Fruit fly (Drosophila melanogaster) whole organism, embryonic: ENCODE measurements around the gene Gad1.
A peak's percentile ranks its signal among the peaks of the same experiment; 100 is the strongest.

ENCODE experiments used
- Antp ChIP-seq: fragments of 200-800 bp; sonication (Bioruptor generic); optimal IDR thresholded peaks from 3 replicates; lab custom pipeline; 2016; ENCODE audit warnings: missing biosample characterization, missing genetic modification characterization
- B-H2 ChIP-seq: fragments of 200-800 bp; sonication (Bioruptor generic); optimal IDR thresholded peaks from 2 replicates; lab custom pipeline; 2018; ENCODE audit warnings: missing biosample characterization, mild to moderate bottlenecking, missing genetic modification characterization
- CG11504 ChIP-seq: fragments of 200-800 bp; sonication (Bioruptor generic); optimal IDR thresholded peaks from 3 replicates; lab custom pipeline; 2019; ENCODE audit warnings: missing biosample characterization, mild to moderate bottlenecking, missing genetic modification characterization, moderate library complexity
- CG12071 ChIP-seq: fragments of 200-800 bp; sonication (Bioruptor generic); optimal IDR thresholded peaks from 3 replicates; lab custom pipeline; 2018; ENCODE audit warnings: missing biosample characterization, mild to moderate bottlenecking, missing genetic modification characterization
- CG12219 ChIP-seq: fragments of 200-800 bp; sonication (Bioruptor generic); optimal IDR thresholded peaks from 3 replicates; lab custom pipeline; 2018; ENCODE audit warnings: missing biosample characterization, mild to moderate bottlenecking, missing genetic modification characterization
- CG13424 ChIP-seq: fragments of 200-800 bp; sonication (Bioruptor generic); optimal IDR thresholded peaks from 2 replicates; lab custom pipeline; 2019; ENCODE audit warnings: missing biosample characterization, mild to moderate bottlenecking, missing genetic modification characterization, moderate library complexity
- CG14667 ChIP-seq: fragments of 200-800 bp; sonication (Bioruptor generic); IDR thresholded peaks from 2 replicates; pipeline ENCODE4 v1.3.6; 2022; ENCODE audit warnings: missing biosample characterization, missing genetic modification characterization
- CG1792 ChIP-seq: fragments of 200-800 bp; sonication (Bioruptor generic); optimal IDR thresholded peaks from 2 replicates; lab custom pipeline; 2016; ENCODE audit warnings: missing biosample characterization, missing genetic modification characterization
- CG18262 ChIP-seq: fragments of 200-800 bp; optimal IDR thresholded peaks from 3 replicates; lab custom pipeline; 2019; ENCODE audit warnings: missing biosample characterization, mild to moderate bottlenecking, missing genetic modification characterization, moderate library complexity
- CG1832 ChIP-seq: fragments of 200-800 bp; sonication (Bioruptor generic); optimal IDR thresholded peaks from 2 replicates; lab custom pipeline; 2017; ENCODE audit warnings: missing biosample characterization, mild to moderate bottlenecking, missing genetic modification characterization, inconsistent platforms
- CG43689 ChIP-seq: fragments of 200-800 bp; sonication (Bioruptor generic); IDR thresholded peaks from 2 replicates; pipeline ENCODE4 v1.3.6; 2022; ENCODE audit warnings: missing biosample characterization, missing genetic modification characterization
- CG6654 ChIP-seq: fragments of 200-800 bp; sonication (Bioruptor generic); optimal IDR thresholded peaks from 2 replicates; lab custom pipeline; 2017; ENCODE audit warnings: missing biosample characterization, mild to moderate bottlenecking, missing genetic modification characterization
- CG6689 ChIP-seq: fragments of 200-800 bp; sonication (Bioruptor generic); IDR thresholded peaks from 2 replicates; pipeline ENCODE4 v1.3.6; 2022; ENCODE audit warnings: missing biosample characterization, missing genetic modification characterization
- CG7786 ChIP-seq: fragments of 200-800 bp; sonication (Bioruptor generic); optimal IDR thresholded peaks from 2 replicates; lab custom pipeline; 2016; ENCODE audit warnings: missing biosample characterization, missing genetic modification characterization
- CG9437 ChIP-seq: fragments of 200-800 bp; sonication (Bioruptor generic); optimal IDR thresholded peaks from 2 replicates; lab custom pipeline; 2018; ENCODE audit warnings: missing biosample characterization, mild to moderate bottlenecking, missing genetic modification characterization
- CTCF ChIP-seq: fragments of 200-800 bp; sonication (Bioruptor generic); optimal IDR thresholded peaks from 2 replicates; lab custom pipeline; 2017; ENCODE audit warnings: missing biosample characterization, mild to moderate bottlenecking, missing genetic modification characterization, moderate library complexity
- Fer3 ChIP-seq: fragments of 200-800 bp; sonication (Bioruptor generic); optimal IDR thresholded peaks from 2 replicates; lab custom pipeline; 2018; ENCODE audit warnings: missing biosample characterization, mild to moderate bottlenecking, missing genetic modification characterization, moderate library complexity
- HLH54F ChIP-seq: fragments of 200-800 bp; sonication (Bioruptor generic); optimal IDR thresholded peaks from 3 replicates; lab custom pipeline; 2016; ENCODE audit warnings: missing biosample characterization, missing genetic modification characterization
- Hey ChIP-seq: fragments of 200-800 bp; sonication (Bioruptor generic); optimal IDR thresholded peaks from 3 replicates; lab custom pipeline; 2018; ENCODE audit warnings: missing biosample characterization, mild to moderate bottlenecking, missing genetic modification characterization
- HmgD ChIP-seq: fragments of 200-800 bp; sonication (Bioruptor generic); optimal IDR thresholded peaks from 3 replicates; lab custom pipeline; 2016; ENCODE audit warnings: missing biosample characterization, missing genetic modification characterization
- HmgZ ChIP-seq: fragments of 200-800 bp; sonication (Bioruptor generic); optimal IDR thresholded peaks from 2 replicates; lab custom pipeline; 2018; ENCODE audit warnings: missing biosample characterization, mild to moderate bottlenecking, missing genetic modification characterization
- Hmr ChIP-seq: fragments of 200-800 bp; sonication (Bioruptor generic); optimal IDR thresholded peaks from 3 replicates; lab custom pipeline; 2017; ENCODE audit warnings: mild to moderate bottlenecking, missing biosample characterization, missing genetic modification reagents, missing genetic modification characterization
- Lhr ChIP-seq: fragments of 200-800 bp; sonication (Bioruptor generic); optimal IDR thresholded peaks from 3 replicates; lab custom pipeline; 2017; ENCODE audit warnings: mild to moderate bottlenecking, missing biosample characterization, missing genetic modification reagents, missing genetic modification characterization
- Med ChIP-seq: fragments of 200-800 bp; sonication (Bioruptor generic); peaks from one replicate; lab custom pipeline; 2016; ENCODE audit warnings: missing biosample characterization, missing genetic modification characterization, mild to moderate bottlenecking, inconsistent platforms, moderate library complexity
- Nf-YA ChIP-seq: fragments of 200-800 bp; sonication (Bioruptor generic); IDR thresholded peaks from 2 replicates; pipeline ENCODE4 v1.3.6; 2022; ENCODE audit warnings: missing biosample characterization, missing genetic modification characterization
- Side ChIP-seq: fragments of 200-800 bp; sonication (Bioruptor generic); optimal IDR thresholded peaks from 2 replicates; lab custom pipeline; 2016; ENCODE audit warnings: missing biosample characterization, missing genetic modification characterization
- Sox102F ChIP-seq: fragments of 200-800 bp; sonication (Bioruptor generic); optimal IDR thresholded peaks from 2 replicates; lab custom pipeline; 2018; ENCODE audit warnings: missing biosample characterization, mild to moderate bottlenecking, missing genetic modification characterization, moderate library complexity
- Tbp ChIP-seq: fragments of >200 bp; optimal IDR thresholded peaks from 2 replicates; lab custom pipeline; 2018; ENCODE audit warnings: missing biosample characterization, missing genetic modification characterization
- Vsx1 ChIP-seq: fragments of 200-800 bp; sonication (Bioruptor generic); optimal IDR thresholded peaks from 2 replicates; lab custom pipeline; 2017; ENCODE audit warnings: missing biosample characterization, mild to moderate bottlenecking, missing genetic modification characterization, missing genetic modification reagents
- bsh ChIP-seq, 2 experiments: fragments of 200-800 bp; sonication (Bioruptor generic); optimal IDR thresholded peaks; 2 replicates each; lab custom pipeline; 2017 to 2018; ENCODE audit warnings: mild to moderate bottlenecking in 2 of 2, missing biosample characterization in 2 of 2, missing genetic modification characterization in 2 of 2, moderate library complexity in 1 of 2
- cad ChIP-seq: fragments of >200 bp; optimal IDR thresholded peaks from 2 replicates; lab custom pipeline; 2017; ENCODE audit warnings: missing biosample characterization, missing genetic modification characterization
- dysf ChIP-seq: fragments of 200-800 bp; sonication (Bioruptor generic); IDR thresholded peaks from 3 replicates; pipeline ENCODE4 v1.3.6; 2022; ENCODE audit warnings: missing biosample characterization, missing genetic modification characterization
- fd64A ChIP-seq: fragments of 200-800 bp; sonication (Bioruptor generic); optimal IDR thresholded peaks from 3 replicates; lab custom pipeline; 2018; ENCODE audit warnings: missing biosample characterization, mild to moderate bottlenecking, missing genetic modification characterization
- gcm ChIP-seq: fragments of 200-800 bp; sonication (Bioruptor generic); optimal IDR thresholded peaks from 2 replicates; lab custom pipeline; 2019; ENCODE audit warnings: missing biosample characterization, mild to moderate bottlenecking, missing genetic modification characterization, moderate library complexity
- hkb ChIP-seq, 2 experiments: fragments of 200-800 bp in 1 of 2; fragments of >200 bp in 1 of 2; sonication (Bioruptor generic) in 1 of 2; IDR thresholded peaks in 1 of 2; optimal IDR thresholded peaks in 1 of 2; 2 replicates each; pipeline versions ENCODE4 v1.3.6 to Lab custom; 2017 to 2022; ENCODE audit warnings: missing biosample characterization in 1 of 2, missing genetic modification characterization in 1 of 2
- jigr1 ChIP-seq: fragments of 200-800 bp; sonication (Bioruptor generic); IDR thresholded peaks from 3 replicates; pipeline ENCODE4 v1.3.6; 2022; ENCODE audit warnings: missing biosample characterization, missing genetic modification characterization
- kni ChIP-seq: fragments of 200-800 bp; sonication (Bioruptor generic); optimal IDR thresholded peaks from 3 replicates; lab custom pipeline; 2017; ENCODE audit warnings: mild to moderate bottlenecking, missing biosample characterization, missing genetic modification reagents, missing genetic modification characterization
- lbe ChIP-seq: fragments of 200-800 bp; sonication (Bioruptor generic); optimal IDR thresholded peaks from 2 replicates; lab custom pipeline; 2016; ENCODE audit warnings: missing biosample characterization, mild to moderate bottlenecking, missing genetic modification characterization
- lola ChIP-seq, 3 experiments: fragments of >200 bp in 2 of 3; fragments of 200-800 bp in 1 of 3; sonication (Bioruptor generic) in 1 of 3; optimal IDR thresholded peaks; 2 replicates each; lab custom pipeline; 2017 to 2019; ENCODE audit warnings: missing biosample characterization in 3 of 3, missing genetic modification characterization in 3 of 3, mild to moderate bottlenecking in 1 of 3, moderate library complexity in 1 of 3
- lov ChIP-seq, 2 experiments: fragments of 200-800 bp in 1 of 2; fragments of >200 bp in 1 of 2; sonication (Bioruptor generic) in 1 of 2; IDR thresholded peaks in 1 of 2; optimal IDR thresholded peaks in 1 of 2; 2 replicates in 1 of 2; 3 replicates in 1 of 2; pipeline versions ENCODE4 v1.3.6 to Lab custom; 2017 to 2022; ENCODE audit warnings: missing biosample characterization in 1 of 2, missing genetic modification characterization in 1 of 2
- p53 ChIP-seq: fragments of 200-800 bp; sonication (Bioruptor generic); optimal IDR thresholded peaks from 2 replicates; lab custom pipeline; 2016; ENCODE audit warnings: missing biosample characterization, missing genetic modification characterization
- pros ChIP-seq: fragments of 200-800 bp; sonication (Bioruptor generic); optimal IDR thresholded peaks from 3 replicates; lab custom pipeline; 2019; ENCODE audit warnings: missing biosample characterization, mild to moderate bottlenecking, missing genetic modification characterization, moderate library complexity
- seq ChIP-seq: fragments of 200-800 bp; sonication (Bioruptor generic); IDR thresholded peaks from 2 replicates; pipeline ENCODE4 v1.3.6; 2022; ENCODE audit warnings: missing biosample characterization, missing genetic modification characterization
- sisA ChIP-seq: fragments of 200-800 bp; sonication (Bioruptor generic); IDR thresholded peaks from 2 replicates; pipeline ENCODE4 v1.3.6; 2022; ENCODE audit warnings: missing biosample characterization, missing genetic modification characterization
- so ChIP-seq: fragments of 200-800 bp; sonication (Bioruptor generic); IDR thresholded peaks from 3 replicates; pipeline ENCODE4 v1.3.6; 2022; ENCODE audit warnings: missing biosample characterization, missing genetic modification characterization
- toy ChIP-seq: fragments of 200-800 bp; sonication (Bioruptor generic); IDR thresholded peaks from 2 replicates; pipeline ENCODE4 v1.3.6; 2022; ENCODE audit warnings: missing biosample characterization, missing genetic modification characterization
- trem ChIP-seq: fragments of 200-800 bp; optimal IDR thresholded peaks from 3 replicates; lab custom pipeline; 2019; ENCODE audit warnings: missing biosample characterization, mild to moderate bottlenecking, missing genetic modification characterization, moderate library complexity
- yki ChIP-seq: fragments of >200 bp; optimal IDR thresholded peaks from 3 replicates; lab custom pipeline; 2018
- z ChIP-seq: fragments of 200-800 bp; sonication (Bioruptor generic); IDR thresholded peaks from 3 replicates; pipeline ENCODE4 v1.3.6; 2022; ENCODE audit warnings: missing biosample characterization, missing genetic modification characterization

The Gad1 gene

DNA sequence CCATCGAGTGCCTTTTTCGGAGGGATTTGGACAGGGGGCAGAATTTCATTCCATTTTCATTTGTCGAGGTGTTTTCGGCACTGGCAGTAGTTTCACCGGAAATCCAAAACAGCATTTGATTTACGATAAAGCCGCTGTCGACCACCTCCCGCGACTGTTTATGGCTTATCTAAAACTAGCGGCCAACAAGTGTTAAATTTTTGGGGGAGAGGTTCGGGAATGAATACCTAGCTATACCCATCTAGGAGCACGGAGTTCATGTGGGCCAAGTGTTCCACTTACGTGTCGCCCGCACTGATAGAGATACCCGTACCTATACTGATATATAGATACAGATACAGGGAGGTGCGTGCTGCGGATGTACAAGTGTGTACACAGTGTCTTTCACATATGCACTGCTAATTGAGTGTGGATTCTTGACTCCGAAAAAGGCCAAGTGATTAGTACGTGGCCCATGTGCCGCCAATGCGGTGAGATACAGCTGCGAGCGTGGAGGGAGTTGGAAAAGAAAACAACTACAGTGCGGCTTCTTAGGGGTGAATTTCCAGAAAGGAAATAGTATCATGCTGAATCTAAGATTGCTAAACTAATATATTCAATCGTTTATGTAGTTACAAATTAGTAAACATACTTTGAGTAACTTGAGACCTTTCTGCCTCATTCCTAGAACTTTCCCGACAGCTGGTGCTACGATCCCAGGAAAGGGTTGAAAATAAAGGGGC, 31.3 kb upstream of the Gad1 start (continued):
- TF ChIP-seq trem (tag; lab: Kevin White, UChicago) (no peak), Tbp (GFP tag; lab: Kevin White, UChicago) (no peak), yki (lab: Kevin White, UChicago) (no peak), toy (GFP tag; lab: Robert Waterston, UW) (no peak), CG12071 (peak; percentile 14), jigr1 (no peak), CG7786 (GFP tag; lab: Kevin White, UChicago) (no peak), seq (GFP tag; lab: Robert Waterston, UW) (no peak), Hmr (GFP tag; lab: Kevin White, UChicago) (peak; percentile 3), HLH54F (GFP tag; lab: Kevin White, UChicago) (no peak), Vsx1 (GFP tag; lab: Kevin White, UChicago) (peak; percentile 67), sisA (GFP tag; lab: Robert Waterston, UW) (no peak), CG11504 (peak; percentile 7), B-H2 (GFP tag; lab: Kevin White, UChicago) (no peak), so (0 out of 3 replicates have a peak, but pooled peaks have one; percentile 11), CG1832 (GFP tag; lab: Kevin White, UChicago) (no peak), lov (optimal IDR thresholded peaks at IDR 0.05; lab: Kevin White, UChicago) (no peak), lov (GFP tag; IDR thresholded peaks at IDR 0.05; lab: Robert Waterston, UW) (0 out of 3 replicates have a peak, but pooled peaks have one; percentile 7), Lhr (no peak), CG6654 (GFP tag; lab: Kevin White, UChicago) (no peak), Side (GFP tag; lab: Kevin White, UChicago) (no peak), CG13424 (tag; lab: Kevin White, UChicago) (no peak), CG14667 (GFP tag; lab: Robert Waterston, UW) (no peak), Nf-YA (GFP tag; lab: Robert Waterston, UW) (no peak), CG43689 (no peak), kni (peak; percentile 95), CG1792 (GFP tag; lab: Kevin White, UChicago) (no peak), CG12219 (GFP tag; lab: Kevin White, UChicago) (no peak), p53 (GFP tag; lab: Kevin White, UChicago) (no peak), Med (GFP tag; lab: Kevin White, UChicago) (peak; percentile 38), fd64A (GFP tag; lab: Kevin White, UChicago) (no peak), HmgZ (tag; lab: Kevin White, UChicago) (no peak), z (GFP tag; lab: Robert Waterston, UW) (no peak; the same call in 2 of the 3 replicates), CG6689 (GFP tag; lab: Robert Waterston, UW) (0 out of 2 replicates have a peak, but pooled peaks have one; percentile 11), lbe (GFP tag; lab: Kevin White, UChicago) (no peak), HmgD (no peak), cad (no peak), Antp (GFP tag; lab: Kevin White, UChicago) (no peak), hkb (optimal IDR thresholded peaks at IDR 0.05; lab: Kevin White, UChicago) (no peak), hkb (GFP tag; IDR thresholded peaks at IDR 0.05; lab: Robert Waterston, UW) (0 out of 2 replicates have a peak, but pooled peaks have one; percentile 7), lola (GFP tag; optimal IDR thresholded peaks at IDR 0.05; lab: Kevin White, UChicago) (no peak), gcm (GFP tag; lab: Kevin White, UChicago) (peak; percentile 63), CG9437 (no peak), Sox102F (peak; percentile 6), dysf (no peak), CG18262 (tag; lab: Kevin White, UChicago) (peak; percentile 27), CTCF (no peak), pros (GFP tag; lab: Kevin White, UChicago) (peak; percentile 39), Hey (tag; lab: Kevin White, UChicago) (peak; percentile 77), bsh (GFP tag; optimal IDR thresholded peaks at IDR 0.05; lab: Kevin White, UChicago) (peak in 1 of 2 experiments; percentile 3), Fer3 (tag; lab: Kevin White, UChicago) (no peak)
